Worm (Caenorhabditis elegans) whole organism, L3 larva: Measurements from ENCODE around the gene F33H12.1.
A peak's percentile ranks its signal among the peaks of the same experiment; 100 is the strongest.
"Not testable (repeated sequence)": the region's sequence is repeated elsewhere in the genome, so short reads cannot be mapped to it uniquely, and the experiment has no call there.

Experiments used
- R02D3.7 ChIP-seq: fragments of 150-350 bp; optimal IDR thresholded peaks from 2 replicates; lab custom pipeline; 2014; ENCODE audit warnings: missing biosample characterization, missing genetic modification characterization
- ama-1 ChIP-seq: fragments of 150-350 bp; optimal IDR thresholded peaks from 2 replicates; lab custom pipeline; 2018
- ceh-16 ChIP-seq: sonication (generic microtip); optimal IDR thresholded peaks from 2 replicates; lab custom pipeline; 2017; ENCODE audit warnings: missing biosample characterization, missing genetic modification characterization
- ceh-28 ChIP-seq: fragments of 150-350 bp; optimal IDR thresholded peaks from 2 replicates; lab custom pipeline; 2014; ENCODE audit warnings: missing biosample characterization, missing genetic modification reagents, missing genetic modification characterization
- ceh-82 ChIP-seq: fragments of 150-350 bp; optimal IDR thresholded peaks from 2 replicates; lab custom pipeline; 2014; ENCODE audit warnings: missing biosample characterization, missing genetic modification characterization
- ceh-9 ChIP-seq: sonication (generic microtip); optimal IDR thresholded peaks from 2 replicates; lab custom pipeline; 2018; ENCODE audit warnings: missing biosample characterization, missing genetic modification characterization
- daf-12 ChIP-seq: fragments of 150-350 bp; optimal IDR thresholded peaks from 2 replicates; lab custom pipeline; 2014; ENCODE audit warnings: missing biosample characterization, missing genetic modification reagents, missing genetic modification characterization
- egl-27 ChIP-seq: sonication (generic microtip); optimal IDR thresholded peaks from 4 replicates; lab custom pipeline; 2017; ENCODE audit warnings: missing biosample characterization, missing genetic modification reagents, missing genetic modification characterization
- egl-5 ChIP-seq: fragments of 150-350 bp; optimal IDR thresholded peaks from 2 replicates; lab custom pipeline; 2017; ENCODE audit warnings: missing biosample characterization, missing genetic modification reagents, missing genetic modification characterization, inconsistent platforms
- elt-2 ChIP-seq: sonication (generic microtip); optimal IDR thresholded peaks from 2 replicates; lab custom pipeline; 2016; ENCODE audit warnings: missing genetic modification reagents, mild to moderate bottlenecking, missing genetic modification characterization, missing compliant biosample characterization
- fkh-2 ChIP-seq: fragments of 150-350 bp; optimal IDR thresholded peaks from 2 replicates; lab custom pipeline; 2014; ENCODE audit warnings: missing biosample characterization, missing genetic modification reagents, missing genetic modification characterization
- fos-1 ChIP-seq: fragments of 150-350 bp; optimal IDR thresholded peaks from 2 replicates; lab custom pipeline; 2014; ENCODE audit warnings: missing biosample characterization, missing genetic modification characterization
- jun-1 ChIP-seq: fragments of 150-350 bp; optimal IDR thresholded peaks from 2 replicates; lab custom pipeline; 2014; ENCODE audit warnings: missing biosample characterization, missing genetic modification reagents, missing genetic modification characterization
- lin-15B ChIP-seq: fragments of 150-350 bp; optimal IDR thresholded peaks from 2 replicates; lab custom pipeline; 2014; ENCODE audit warnings: missing biosample characterization, missing genetic modification characterization
- lin-39 ChIP-seq: fragments of 150-350 bp; optimal IDR thresholded peaks from 2 replicates; lab custom pipeline; 2018; ENCODE audit warnings: missing biosample characterization, missing genetic modification reagents, missing genetic modification characterization
- mml-1 ChIP-seq: fragments of 150-350 bp; sonication (generic microtip); optimal IDR thresholded peaks from 3 replicates; lab custom pipeline; 2014; ENCODE audit warnings: missing biosample characterization, missing genetic modification characterization
- nhr-11 ChIP-seq: fragments of 150-350 bp; optimal IDR thresholded peaks from 2 replicates; lab custom pipeline; 2014; ENCODE audit warnings: missing biosample characterization, missing genetic modification characterization
- nhr-12 ChIP-seq: fragments of 150-350 bp; optimal IDR thresholded peaks from 2 replicates; lab custom pipeline; 2014; ENCODE audit warnings: missing biosample characterization, missing genetic modification characterization
- nhr-23 ChIP-seq: fragments of 150-350 bp; optimal IDR thresholded peaks from 2 replicates; lab custom pipeline; 2014; ENCODE audit warnings: missing biosample characterization, missing genetic modification reagents, missing genetic modification characterization
- nhr-25 ChIP-seq: sonication (generic microtip); optimal IDR thresholded peaks from 2 replicates; lab custom pipeline; 2017; ENCODE audit warnings: missing biosample characterization, missing genetic modification characterization
- nhr-28 ChIP-seq: fragments of 150-350 bp; optimal IDR thresholded peaks from 2 replicates; lab custom pipeline; 2014; ENCODE audit warnings: missing biosample characterization, missing genetic modification characterization
- nhr-43 ChIP-seq: sonication (generic microtip); optimal IDR thresholded peaks from 2 replicates; lab custom pipeline; 2016; ENCODE audit warnings: mild to moderate bottlenecking, missing genetic modification characterization, missing compliant biosample characterization; ENCODE audit not compliant: poor library complexity, severe bottlenecking
- nhr-67 ChIP-seq: fragments of 150-350 bp; optimal IDR thresholded peaks from 2 replicates; lab custom pipeline; 2014; ENCODE audit warnings: missing biosample characterization, missing genetic modification characterization
- nhr-76 ChIP-seq: fragments of 150-350 bp; sonication (generic microtip); optimal IDR thresholded peaks from 5 replicates; lab custom pipeline; 2014; ENCODE audit warnings: missing biosample characterization, missing genetic modification characterization
- nhr-77 ChIP-seq: fragments of 150-350 bp; optimal IDR thresholded peaks from 2 replicates; lab custom pipeline; 2014; ENCODE audit warnings: missing biosample characterization, missing genetic modification characterization
- pha-4 ChIP-seq: fragments of 150-350 bp; optimal IDR thresholded peaks from 2 replicates; lab custom pipeline; 2014; ENCODE audit warnings: missing biosample characterization, missing genetic modification reagents, missing genetic modification characterization
- pqm-1 ChIP-seq: fragments of 150-350 bp; optimal IDR thresholded peaks from 2 replicates; lab custom pipeline; 2017; ENCODE audit warnings: missing biosample characterization, missing genetic modification characterization, inconsistent platforms
- sea-2 ChIP-seq: fragments of 150-350 bp; sonication (generic microtip); optimal IDR thresholded peaks from 4 replicates; lab custom pipeline; 2014; ENCODE audit warnings: missing biosample characterization, missing genetic modification reagents, missing genetic modification characterization
- snpc-4 ChIP-seq: fragments of 150-350 bp; optimal IDR thresholded peaks from 2 replicates; lab custom pipeline; 2014; ENCODE audit warnings: missing biosample characterization, missing genetic modification characterization
- tbx-2 ChIP-seq: sonication (generic microtip); optimal IDR thresholded peaks from 2 replicates; lab custom pipeline; 2016; ENCODE audit warnings: mild to moderate bottlenecking, missing genetic modification characterization, missing compliant biosample characterization
- unc-62 ChIP-seq: fragments of 150-350 bp; sonication (generic microtip); optimal IDR thresholded peaks from 4 replicates; lab custom pipeline; 2014; ENCODE audit warnings: missing biosample characterization, missing genetic modification reagents, missing genetic modification characterization

F33H12.1 gene

ce11 chrII:2600931-2601330 lies 655 bp downstream of the F33H12.1 start:
- TF ChIP-seq ceh-28 (tag; lab: Kevin White, UChicago) (no peak), nhr-23 (tag; lab: Kevin White, UChicago) (no peak), lin-15B (tag; lab: Kevin White, UChicago) (no peak), R02D3.7 (no peak), jun-1 (no peak), nhr-12 (no peak), ama-1 (lab: Kevin White, UChicago) (no peak), nhr-77 (no peak), nhr-25 (no peak), lin-39 (tag; lab: Kevin White, UChicago) (no peak), ceh-16 (no peak), ceh-9 (tag; lab: Kevin White, UChicago) (no peak), sea-2 (GFP tag; lab: Kevin White, UChicago) (no peak), nhr-11 (tag; lab: Kevin White, UChicago) (no peak)

ce11 chrII:2605319-2605718 lies 5.0 kb downstream of the F33H12.1 start, which contains the start of gene sri-77:
Gene sri-77, minus strand, starts transcription at chrII:2605419.
- no peak for TF ChIP-seq pqm-1 (tag; lab: Kevin White, UChicago)
- no peak for TF ChIP-seq nhr-11 (tag; lab: Kevin White, UChicago)
- no peak for TF ChIP-seq tbx-2
- TF ChIP-seq nhr-77 = no peak
- TF ChIP-seq nhr-67 (tag; lab: Kevin White, UChicago) = no peak

ce11 chrII:2610202-2610912 lies 10.1 kb downstream of the F33H12.1 start, which contains the start of gene sri-38:
Gene sri-38, plus strand, starts transcription at chrII:2610862.
- no peak for TF ChIP-seq snpc-4 (tag; lab: Kevin White, UChicago)
- TF ChIP-seq pqm-1 (tag; lab: Kevin White, UChicago) = peak; percentile 73
- TF ChIP-seq ceh-82 (tag; lab: Kevin White, UChicago) = no peak
- TF ChIP-seq jun-1 = peak; percentile 55
- TF ChIP-seq daf-12 (tag; lab: Kevin White, UChicago) = no peak
- TF ChIP-seq nhr-67 (tag; lab: Kevin White, UChicago) = no peak
- peak; percentile 30 for TF ChIP-seq fos-1 (tag; lab: Kevin White, UChicago)
- TF ChIP-seq elt-2 (tag; lab: Kevin White, UChicago) = peak; percentile 96

- TF ChIP-seq egl-27 (no peak), ceh-16 (no peak), fos-1 (tag; lab: Kevin White, UChicago) (no peak), jun-1 (no peak), nhr-67 (tag; lab: Kevin White, UChicago) (no peak), nhr-43 (tag; lab: Kevin White, UChicago) (no peak), egl-5 (tag; lab: Kevin White, UChicago) (no peak), nhr-77 (no peak), pha-4 (tag; lab: Kevin White, UChicago) (no peak), ceh-82 (tag; lab: Kevin White, UChicago) (no peak), tbx-2 (no peak), nhr-28 (tag; lab: Kevin White, UChicago) (no peak), mml-1 (tag; lab: Kevin White, UChicago) (no peak), lin-39 (tag; lab: Kevin White, UChicago) (no peak)
Measured at ce11 chrII:2611009-2611408, 10.7 kb downstream of the F33H12.1 start.

ce11 chrII:2612278-2612677 lies 12.0 kb downstream of the F33H12.1 start, which contains the start of gene D2062.13:
Gene D2062.13, plus strand, starts transcription at chrII:2612578.
- not testable (repeated sequence) for TF ChIP-seq fkh-2; egl-5 (tag; lab: Kevin White, UChicago); nhr-11 (tag; lab: Kevin White, UChicago)

- not testable (repeated sequence) for TF ChIP-seq nhr-76 (tag; lab: Kevin White, UChicago); unc-62 (GFP tag; lab: Kevin White, UChicago); ceh-16
Measured at ce11 chrII:2616634-2617033, 16.4 kb downstream of the F33H12.1 start, which contains the start of gene msrp-5. Gene msrp-5, plus strand, starts transcription at chrII:2616934.
